Fruit fly (Drosophila melanogaster) whole organism, embryonic: ENCODE data around the gene CG33269.
A peak's percentile ranks its signal among the peaks of the same experiment; 100 is the strongest.

Experiments used
- Atf6 ChIP-seq: fragments of 200-800 bp; sonication (Bioruptor generic); IDR thresholded peaks from 2 replicates; pipeline ENCODE4 v1.3.6; 2022; ENCODE audit warnings: missing biosample characterization, missing genetic modification characterization
- Awh ChIP-seq: fragments of 200-800 bp; sonication (Bioruptor generic); IDR thresholded peaks from 2 replicates; pipeline ENCODE4, ENCODE4 v1.3.6; 2022; ENCODE audit warnings: missing biosample characterization, missing genetic modification characterization
- BtbVII ChIP-seq: fragments of 200-800 bp; sonication (Bioruptor generic); optimal IDR thresholded peaks from 3 replicates; lab custom pipeline; 2017; ENCODE audit warnings: missing biosample characterization, mild to moderate bottlenecking, missing genetic modification characterization
- CG12104 ChIP-seq: fragments of 200-800 bp; sonication (Bioruptor generic); optimal IDR thresholded peaks from 3 replicates; lab custom pipeline; 2016; ENCODE audit warnings: missing biosample characterization, missing genetic modification characterization
- CG12942 ChIP-seq: fragments of 200-800 bp; sonication (Bioruptor generic); optimal IDR thresholded peaks from 3 replicates; lab custom pipeline; 2016; ENCODE audit warnings: missing biosample characterization, missing genetic modification characterization
- CG13287 ChIP-seq: fragments of 200-800 bp; sonication (Bioruptor generic); IDR thresholded peaks from 2 replicates; pipeline ENCODE4 v1.3.6; 2022; ENCODE audit warnings: missing biosample characterization, missing genetic modification characterization; ENCODE audit not compliant: partially characterized antibody
- CG13424 ChIP-seq: fragments of 200-800 bp; sonication (Bioruptor generic); optimal IDR thresholded peaks from 2 replicates; lab custom pipeline; 2019; ENCODE audit warnings: missing biosample characterization, mild to moderate bottlenecking, missing genetic modification characterization, moderate library complexity
- CG17328 ChIP-seq: fragments of 200-800 bp; sonication (Bioruptor generic); IDR thresholded peaks from 2 replicates; pipeline ENCODE4 v1.3.6; 2022; ENCODE audit warnings: missing biosample characterization, missing genetic modification characterization
- CG17568 ChIP-seq: fragments of 200-800 bp; sonication (Bioruptor generic); optimal IDR thresholded peaks from 2 replicates; lab custom pipeline; 2018; ENCODE audit warnings: missing biosample characterization, mild to moderate bottlenecking, missing genetic modification characterization, moderate library complexity
- CG18011 ChIP-seq: fragments of 200-800 bp; sonication (Bioruptor generic); optimal IDR thresholded peaks from 2 replicates; lab custom pipeline; 2017; ENCODE audit warnings: missing biosample characterization, missing genetic modification characterization, mild to moderate bottlenecking, moderate library complexity, missing genotype
- CG18476 ChIP-seq: fragments of 200-800 bp; sonication (Bioruptor generic); optimal IDR thresholded peaks from 2 replicates; lab custom pipeline; 2016; ENCODE audit warnings: missing biosample characterization, mild to moderate bottlenecking, missing genetic modification characterization
- CG2202 ChIP-seq: fragments of 200-800 bp; sonication (Bioruptor generic); optimal IDR thresholded peaks from 2 replicates; lab custom pipeline; 2018; ENCODE audit warnings: missing biosample characterization, mild to moderate bottlenecking, missing genetic modification characterization
- CG2889 ChIP-seq: fragments of 200-800 bp; sonication (Bioruptor generic); IDR thresholded peaks from 3 replicates; pipeline ENCODE4 v1.3.6; 2022; ENCODE audit warnings: missing biosample characterization, missing genetic modification characterization
- CG30431 ChIP-seq: fragments of 200-800 bp; sonication (Bioruptor generic); optimal IDR thresholded peaks from 2 replicates; lab custom pipeline; 2017; ENCODE audit warnings: missing biosample characterization, missing genetic modification characterization
- CG32772 ChIP-seq: fragments of 200-800 bp; sonication (Bioruptor generic); IDR thresholded peaks from 2 replicates; pipeline ENCODE4 v1.3.6; 2022; ENCODE audit warnings: missing biosample characterization, missing genetic modification characterization
- CG4360 ChIP-seq: fragments of 200-800 bp; sonication (Bioruptor generic); IDR thresholded peaks from 2 replicates; pipeline ENCODE4 v1.3.6; 2022; ENCODE audit warnings: missing biosample characterization, missing genetic modification characterization
- CG5180 ChIP-seq: fragments of 200-800 bp; sonication (Bioruptor generic); optimal IDR thresholded peaks from 3 replicates; lab custom pipeline; 2017; ENCODE audit warnings: missing biosample characterization, missing genetic modification characterization, mild to moderate bottlenecking, moderate library complexity, missing genetic modification reagents
- CG6683 ChIP-seq: fragments of 200-800 bp; sonication (Bioruptor generic); optimal IDR thresholded peaks from 2 replicates; lab custom pipeline; 2017; ENCODE audit warnings: missing biosample characterization, mild to moderate bottlenecking, missing genetic modification characterization, missing genetic modification reagents
- CG7357 ChIP-seq: fragments of 200-800 bp; sonication (Bioruptor generic); IDR thresholded peaks from 3 replicates; pipeline ENCODE4 v1.3.6; 2022; ENCODE audit warnings: missing biosample characterization, missing genetic modification characterization
- CG7963 ChIP-seq: fragments of 200-800 bp; sonication (Bioruptor generic); IDR thresholded peaks from 3 replicates; pipeline ENCODE4 v1.3.6; 2022; ENCODE audit warnings: missing biosample characterization, missing genetic modification characterization; ENCODE audit not compliant: partially characterized antibody
- CG7987 ChIP-seq: fragments of 200-800 bp; sonication (Bioruptor generic); optimal IDR thresholded peaks from 2 replicates; lab custom pipeline; 2018; ENCODE audit warnings: missing biosample characterization, mild to moderate bottlenecking, missing genetic modification characterization, moderate library complexity
- CG9817 ChIP-seq: fragments of 200-800 bp; sonication (Bioruptor generic); optimal IDR thresholded peaks from 2 replicates; lab custom pipeline; 2018; ENCODE audit warnings: missing biosample characterization, mild to moderate bottlenecking, missing genetic modification characterization, moderate library complexity
- CoRest ChIP-seq: fragments of 200-800 bp; sonication (Bioruptor generic); optimal IDR thresholded peaks from 3 replicates; lab custom pipeline; 2018; ENCODE audit warnings: missing biosample characterization, mild to moderate bottlenecking, missing genetic modification characterization, moderate library complexity
- Deaf1 ChIP-seq: fragments of 200-800 bp; optimal IDR thresholded peaks from 3 replicates; lab custom pipeline; 2019; ENCODE audit warnings: missing biosample characterization, mild to moderate bottlenecking, missing genetic modification characterization, moderate library complexity
- Dfd ChIP-seq, 2 experiments: fragments of >200 bp; optimal IDR thresholded peaks; 2 replicates each; lab custom pipeline; 2017; ENCODE audit warnings: missing biosample characterization in 2 of 2, missing genetic modification characterization in 2 of 2
- Fer3 ChIP-seq: fragments of 200-800 bp; sonication (Bioruptor generic); optimal IDR thresholded peaks from 2 replicates; lab custom pipeline; 2018; ENCODE audit warnings: missing biosample characterization, mild to moderate bottlenecking, missing genetic modification characterization, moderate library complexity
- HLH3B ChIP-seq: fragments of 200-800 bp; sonication (Bioruptor generic); IDR thresholded peaks from 2 replicates; pipeline ENCODE4 v1.3.6; 2022; ENCODE audit warnings: missing biosample characterization, missing genetic modification characterization
- HLH54F ChIP-seq: fragments of 200-800 bp; sonication (Bioruptor generic); optimal IDR thresholded peaks from 3 replicates; lab custom pipeline; 2016; ENCODE audit warnings: missing biosample characterization, missing genetic modification characterization
- MESR4 ChIP-seq: fragments of 200-800 bp; sonication (Bioruptor generic); optimal IDR thresholded peaks from 2 replicates; lab custom pipeline; 2018; ENCODE audit warnings: missing biosample characterization, mild to moderate bottlenecking, missing genetic modification characterization, moderate library complexity
- Meics ChIP-seq: fragments of 200-800 bp; sonication (Bioruptor generic); optimal IDR thresholded peaks from 2 replicates; lab custom pipeline; 2017; ENCODE audit warnings: missing biosample characterization, mild to moderate bottlenecking, missing genetic modification characterization
- NFAT ChIP-seq: fragments of 200-800 bp; sonication (Bioruptor generic); IDR thresholded peaks from 2 replicates; pipeline ENCODE4 v1.3.6; 2022; ENCODE audit warnings: missing biosample characterization, missing genetic modification characterization
- Nf-YA ChIP-seq: fragments of 200-800 bp; sonication (Bioruptor generic); IDR thresholded peaks from 2 replicates; pipeline ENCODE4 v1.3.6; 2022; ENCODE audit warnings: missing biosample characterization, missing genetic modification characterization
- Ravus ChIP-seq: fragments of 200-800 bp; sonication (Bioruptor generic); IDR thresholded peaks from 2 replicates; pipeline ENCODE4 v1.3.6; 2022; ENCODE audit warnings: missing biosample characterization, missing genetic modification characterization
- Six4 ChIP-seq: fragments of 200-800 bp; sonication (Bioruptor generic); optimal IDR thresholded peaks from 2 replicates; lab custom pipeline; 2016; ENCODE audit warnings: missing biosample characterization, missing genetic modification characterization
- ac ChIP-seq: fragments of 200-800 bp; sonication (Bioruptor generic); optimal IDR thresholded peaks from 3 replicates; lab custom pipeline; 2017; ENCODE audit warnings: missing biosample characterization, mild to moderate bottlenecking, missing genetic modification characterization
- ase ChIP-seq: fragments of 200-800 bp; sonication (Bioruptor generic); IDR thresholded peaks from 3 replicates; pipeline ENCODE4 v1.3.6; 2022; ENCODE audit warnings: missing biosample characterization, missing genetic modification characterization
- bowl ChIP-seq: fragments of 200-800 bp; sonication (Bioruptor generic); IDR thresholded peaks from 2 replicates; pipeline ENCODE4 v1.3.6; 2022; ENCODE audit warnings: missing biosample characterization, missing genetic modification characterization
- cad ChIP-seq: fragments of >200 bp; optimal IDR thresholded peaks from 2 replicates; lab custom pipeline; 2017; ENCODE audit warnings: missing biosample characterization, missing genetic modification characterization
- chif ChIP-seq, 2 experiments: fragments of 200-800 bp; sonication (Bioruptor generic); optimal IDR thresholded peaks; 3 replicates each; lab custom pipeline; 2016; ENCODE audit warnings: missing biosample characterization in 2 of 2, missing genetic modification characterization in 2 of 2
- corto ChIP-seq: fragments of 200-800 bp; sonication (Bioruptor generic); optimal IDR thresholded peaks from 2 replicates; lab custom pipeline; 2016; ENCODE audit warnings: missing biosample characterization, mild to moderate bottlenecking, missing genetic modification characterization, moderate library complexity
- crc ChIP-seq: fragments of 200-800 bp; sonication (Bioruptor generic); optimal IDR thresholded peaks from 2 replicates; lab custom pipeline; 2016; ENCODE audit warnings: missing biosample characterization, missing genetic modification characterization
- dmrt11E ChIP-seq: fragments of 200-800 bp; sonication (Bioruptor generic); optimal IDR thresholded peaks from 3 replicates; lab custom pipeline; 2018; ENCODE audit warnings: missing biosample characterization, mild to moderate bottlenecking, missing genetic modification characterization, moderate library complexity
- gem ChIP-seq: fragments of 200-800 bp; sonication (Bioruptor generic); optimal IDR thresholded peaks from 2 replicates; lab custom pipeline; 2019; ENCODE audit warnings: missing biosample characterization, mild to moderate bottlenecking, missing genetic modification characterization, moderate library complexity
- gro ChIP-seq: fragments of 200-800 bp; sonication (Bioruptor generic); optimal IDR thresholded peaks from 2 replicates; lab custom pipeline; 2016; ENCODE audit warnings: missing biosample characterization, missing genetic modification characterization
- row ChIP-seq: fragments of 200-800 bp; sonication (Bioruptor generic); IDR thresholded peaks from 3 replicates; pipeline ENCODE4 v1.3.6; 2022; ENCODE audit warnings: missing biosample characterization, missing genetic modification characterization
- sim ChIP-seq: fragments of 200-800 bp; sonication (Bioruptor generic); IDR thresholded peaks from 2 replicates; pipeline ENCODE4 v1.3.6; 2022; ENCODE audit warnings: missing biosample characterization, missing genetic modification characterization
- sima ChIP-seq: fragments of 200-800 bp; sonication (Bioruptor generic); optimal IDR thresholded peaks from 2 replicates; lab custom pipeline; 2016; ENCODE audit warnings: missing biosample characterization, missing genetic modification characterization
- sisA ChIP-seq: fragments of 200-800 bp; sonication (Bioruptor generic); IDR thresholded peaks from 2 replicates; pipeline ENCODE4 v1.3.6; 2022; ENCODE audit warnings: missing biosample characterization, missing genetic modification characterization
- sug ChIP-seq: fragments of 200-800 bp; optimal IDR thresholded peaks from 2 replicates; lab custom pipeline; 2019; ENCODE audit warnings: missing biosample characterization, mild to moderate bottlenecking, missing genetic modification characterization, moderate library complexity
- tna ChIP-seq: fragments of 200-800 bp; sonication (Bioruptor generic); IDR thresholded peaks from 2 replicates; pipeline ENCODE4 v1.3.6; 2022; ENCODE audit warnings: missing biosample characterization, missing genetic modification characterization; ENCODE audit not compliant: partially characterized antibody
- toy ChIP-seq: fragments of 200-800 bp; sonication (Bioruptor generic); IDR thresholded peaks from 2 replicates; pipeline ENCODE4 v1.3.6; 2022; ENCODE audit warnings: missing biosample characterization, missing genetic modification characterization
- wdn ChIP-seq: fragments of 200-800 bp; sonication (Bioruptor generic); IDR thresholded peaks from 2 replicates; pipeline ENCODE4 v1.3.6; 2022; ENCODE audit warnings: missing biosample characterization, missing genetic modification characterization

CG33269 gene

DNA sequence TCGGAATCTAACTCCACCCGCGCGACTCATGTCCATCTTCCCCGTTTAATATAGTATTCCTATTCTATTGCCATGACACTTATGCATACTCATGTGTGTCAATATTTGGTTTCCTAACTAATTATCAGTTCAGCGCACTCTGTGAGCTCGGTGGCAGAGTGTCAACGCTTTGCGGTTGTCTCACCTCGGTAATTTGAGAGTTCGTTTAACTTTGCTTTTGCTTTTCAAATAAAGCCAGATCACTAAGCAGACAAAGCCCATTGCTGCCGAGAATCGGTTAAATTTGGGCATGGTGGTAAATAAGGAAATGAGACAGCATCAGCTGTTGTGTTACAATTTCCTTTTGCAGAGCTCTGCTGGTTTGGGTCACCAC is 41.7 kb downstream of the CG33269 start (continued):
- TF ChIP-seq Atf6 (GFP tag; lab: Robert Waterston, UW) = no peak
- peak; percentile 75 for TF ChIP-seq CG17568 (GFP tag; lab: Kevin White, UChicago)
- TF ChIP-seq CG30431 (GFP tag; lab: Kevin White, UChicago) = no peak
- TF ChIP-seq CG2202 (tag; lab: Kevin White, UChicago) = peak; percentile 72
- no peak for TF ChIP-seq ac (GFP tag; lab: Kevin White, UChicago)
- TF ChIP-seq corto (GFP tag; lab: Kevin White, UChicago) = no peak
- TF ChIP-seq CG18011 = no peak
- no peak for TF ChIP-seq CG12104 (GFP tag; lab: Kevin White, UChicago)
- TF ChIP-seq crc = no peak
- peak; percentile 23 for TF ChIP-seq Fer3
- no peak for TF ChIP-seq toy (GFP tag; lab: Robert Waterston, UW)
- no peak for TF ChIP-seq sisA (GFP tag; lab: Robert Waterston, UW)
- peak; percentile 22 for TF ChIP-seq CG6683 (GFP tag; lab: Kevin White, UChicago)
- peak; percentile 40 for TF ChIP-seq dmrt11E (tag; lab: Kevin White, UChicago)
- no peak for TF ChIP-seq HLH3B (GFP tag; lab: Robert Waterston, UW)
- TF ChIP-seq Six4 (GFP tag; lab: Kevin White, UChicago) = no peak
- no peak for TF ChIP-seq Dfd (GFP tag; optimal IDR thresholded peaks at IDR 0.05; lab: Kevin White, UChicago)
- TF ChIP-seq sug (tag; lab: Kevin White, UChicago) = peak; percentile 16
- TF ChIP-seq CG13287 (GFP tag; lab: Robert Waterston, UW) = no peak
- no peak for TF ChIP-seq sim (GFP tag; lab: Robert Waterston, UW)
- no peak for TF ChIP-seq CG17328 (GFP tag; lab: Robert Waterston, UW)
- TF ChIP-seq Awh (GFP tag; lab: Robert Waterston, UW) = 0 out of 2 replicates have a peak, but pooled peaks have one; percentile 10
- no peak for TF ChIP-seq cad (GFP tag; lab: Kevin White, UChicago)
- no peak for TF ChIP-seq CG7963 (GFP tag; lab: Robert Waterston, UW)
- TF ChIP-seq CG12942 (GFP tag; lab: Kevin White, UChicago) = peak; percentile 11
- TF ChIP-seq CG7987 = peak; percentile 80
- TF ChIP-seq NFAT = no peak
- TF ChIP-seq chif (GFP tag; optimal IDR thresholded peaks at IDR 0.05; lab: Kevin White, UChicago) = no peak
- TF ChIP-seq gem (tag; lab: Kevin White, UChicago) = peak; percentile 39
- TF ChIP-seq row = no peak
- no peak for TF ChIP-seq CG7357 (GFP tag; lab: Robert Waterston, UW)
- TF ChIP-seq tna (GFP tag; lab: Robert Waterston, UW) = no peak
- TF ChIP-seq CoRest = peak; percentile 5
- TF ChIP-seq ase = no peak
- peak; percentile 61 for TF ChIP-seq BtbVII (GFP tag; lab: Kevin White, UChicago)
- TF ChIP-seq CG4360 (GFP tag; lab: Robert Waterston, UW) = no peak
- TF ChIP-seq Nf-YA (GFP tag; lab: Robert Waterston, UW) = no peak
- TF ChIP-seq CG32772 (GFP tag; lab: Robert Waterston, UW) = no peak
- TF ChIP-seq CG9817 = no peak
- peak; percentile 31 for TF ChIP-seq Meics (GFP tag; lab: Kevin White, UChicago)
- no peak for TF ChIP-seq MESR4 (GFP tag; lab: Kevin White, UChicago)
- TF ChIP-seq CG5180 = no peak
- TF ChIP-seq CG2889 = no peak
- no peak for TF ChIP-seq gro (GFP tag; lab: Kevin White, UChicago)
- TF ChIP-seq Deaf1 (tag; lab: Kevin White, UChicago) = no peak
- TF ChIP-seq Ravus (GFP tag; lab: Robert Waterston, UW) = no peak
- no peak for TF ChIP-seq bowl (GFP tag; lab: Robert Waterston, UW)
- TF ChIP-seq CG13424 (tag; lab: Kevin White, UChicago) = peak; percentile 28
- TF ChIP-seq HLH54F (GFP tag; lab: Kevin White, UChicago) = no peak
- no peak for TF ChIP-seq sima
- no peak for TF ChIP-seq CG18476 (GFP tag; lab: Kevin White, UChicago)
- TF ChIP-seq wdn (GFP tag; lab: Robert Waterston, UW) = no peak
